Worm (Caenorhabditis elegans): Measurements from ENCODE around the gene T07F8.1.

Gene T07F8.1

DNA sequence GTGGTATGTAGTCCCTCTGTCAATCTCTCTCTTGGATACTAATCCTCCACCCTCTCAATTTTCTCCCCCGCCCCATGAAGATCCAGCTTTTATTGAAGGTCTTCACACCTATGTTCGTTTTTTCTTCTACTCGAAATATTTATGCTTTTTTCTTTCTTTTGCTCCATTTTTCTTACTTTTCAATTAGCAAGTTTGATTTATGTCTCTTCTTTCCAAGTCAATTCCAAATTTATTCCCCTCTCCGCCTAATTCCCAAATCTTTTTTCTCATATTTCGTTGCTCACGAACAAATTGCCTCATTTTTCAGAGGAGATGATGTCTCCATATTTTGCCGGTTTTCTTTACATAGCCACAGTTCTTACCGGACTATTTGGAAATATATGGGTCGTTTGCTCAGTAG lies 3.9 kb upstream of the T07F8.1 start, which contains the start of gene npr-31:
Gene npr-31, plus strand, starts transcription at position 301 of the 400 bp plus-strand sequence.
- no peak for TF ChIP-seq ztf-1 (GFP tag; conservative IDR thresholded peaks at IDR 0.05)
- TF ChIP-seq elt-1 (tag; optimal IDR thresholded peaks at IDR 0.05): no peak
- TF ChIP-seq nhr-10 (tag; optimal IDR thresholded peaks at IDR 0.05): no peak
- no peak for TF ChIP-seq lin-11 (tag; optimal IDR thresholded peaks at IDR 0.05)
- TF ChIP-seq C34F6.9 (tag; optimal IDR thresholded peaks at IDR 0.05): no peak

DNA sequence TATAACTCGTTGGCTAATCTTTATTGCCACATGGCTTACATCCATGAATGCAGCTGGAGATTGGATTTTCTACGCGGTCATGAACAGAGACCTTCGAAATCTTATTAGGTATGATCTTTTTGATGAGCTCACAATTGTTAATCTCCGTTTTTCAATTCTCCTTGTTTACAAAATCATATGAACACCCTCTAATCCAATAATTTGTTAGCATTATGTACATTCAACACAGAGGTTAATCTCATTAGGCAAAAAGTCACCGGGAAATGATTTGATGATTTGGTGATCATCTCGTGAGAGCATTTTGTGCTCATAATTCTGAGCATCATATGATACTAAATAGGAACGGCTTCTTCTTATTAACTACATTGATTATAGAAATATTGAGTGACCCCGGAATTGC lies 2.0 kb upstream of the T07F8.1 start:
- no peak for TF ChIP-seq peb-1 (tag; optimal IDR thresholded peaks at IDR 0.05)

ce11 chrII:7147550-7147949 lies 649 bp upstream of the T07F8.1 start:
- TF ChIP-seq unc-39 (tag; optimal IDR thresholded peaks at IDR 0.05) (no peak), blmp-1 (tag; optimal IDR thresholded peaks at IDR 0.05; ENCODE audit: insufficient read depth) (no peak), nhr-12 (tag; optimal IDR thresholded peaks at IDR 0.05) (no peak), crh-2 (tag; optimal IDR thresholded peaks at IDR 0.05) (peak; percentile 29), C34F6.9 (tag; optimal IDR thresholded peaks at IDR 0.05) (peak; percentile 62), ztf-11 (tag; optimal IDR thresholded peaks at IDR 0.05) (no peak), sma-9 (GFP tag; optimal IDR thresholded peaks at IDR 0.05) (no peak), sma-9 (tag; optimal IDR thresholded peaks at IDR 0.05) (no peak), lin-13 (GFP tag; optimal IDR thresholded peaks at IDR 0.05) (peak; percentile 39), lsy-2 (tag; optimal IDR thresholded peaks at IDR 0.05) (peak; percentile 14 to 80), nhr-77 (tag; optimal IDR thresholded peaks at IDR 0.05) (no peak), nhr-25 (tag; optimal IDR thresholded peaks at IDR 0.05) (peak; percentile 28), gmeb-1 (tag; optimal IDR thresholded peaks at IDR 0.05) (peak; percentile 29)

DNA sequence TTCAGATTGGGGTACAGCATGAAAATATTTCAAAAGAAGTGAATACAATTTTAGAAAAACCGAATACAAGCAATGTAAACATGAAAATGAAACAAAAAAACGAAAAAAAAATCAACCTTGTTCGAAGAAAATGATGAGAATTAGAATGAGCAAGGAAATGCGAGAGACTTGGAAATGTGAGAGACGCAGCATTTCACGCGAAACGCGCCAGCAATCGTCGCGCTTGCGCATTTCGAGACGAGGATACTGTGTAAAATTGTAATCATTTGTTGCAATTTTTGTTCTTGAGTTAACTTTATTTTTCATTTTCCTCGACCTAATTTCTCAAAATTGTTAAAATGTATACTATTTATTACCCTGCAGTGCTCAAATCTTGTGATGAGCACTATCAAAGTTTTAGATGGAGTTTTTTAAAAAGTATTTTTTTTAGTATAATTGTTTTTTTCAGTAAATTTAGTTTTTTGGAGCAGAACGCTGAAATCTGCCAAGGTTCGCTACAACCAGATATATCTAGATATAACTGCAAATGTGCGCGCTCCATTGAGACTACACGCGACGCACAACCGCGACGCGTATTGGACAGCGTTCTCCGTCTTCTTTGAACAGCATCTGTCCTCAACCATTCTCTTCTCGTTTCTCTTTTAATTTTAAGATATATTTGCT lies 3.9 kb downstream of the T07F8.1 start, which contains the start of gene fust-1:
Gene fust-1, plus strand, starts transcription at position 613 of the 663 bp plus-strand sequence.
- TF ChIP-seq ZK546.5 (tag; optimal IDR thresholded peaks at IDR 0.05) (peak; percentile 71), Y55F3AM.14 (GFP tag; optimal IDR thresholded peaks at IDR 0.05) (peak; percentile 61), F13H6.1 (tag; optimal IDR thresholded peaks at IDR 0.05) (peak; percentile 97), lin-39 (tag; optimal IDR thresholded peaks at IDR 0.05) (no peak), gmeb-1 (tag; optimal IDR thresholded peaks at IDR 0.05) (peak; percentile 93), unc-39 (tag; optimal IDR thresholded peaks at IDR 0.05) (no peak), C34F6.9 (tag; optimal IDR thresholded peaks at IDR 0.05) (peak; percentile 99), ama-1 (optimal IDR thresholded peaks at IDR 0.05) (peak; percentile 79), snpc-4 (tag; optimal IDR thresholded peaks at IDR 0.05) (peak; percentile 80), fos-1 (tag; optimal IDR thresholded peaks at IDR 0.05) (peak; percentile 91), nhr-12 (tag; optimal IDR thresholded peaks at IDR 0.05) (no peak), elt-3 (tag; optimal IDR thresholded peaks at IDR 0.05) (no peak), ztf-11 (tag; optimal IDR thresholded peaks at IDR 0.05) (no peak), peb-1 (tag; optimal IDR thresholded peaks at IDR 0.05) (no peak), mab-5 (tag; optimal IDR thresholded peaks at IDR 0.05) (peak; percentile 93), sma-9 (GFP tag; optimal IDR thresholded peaks at IDR 0.05) (peak; percentile 98), sma-9 (tag; optimal IDR thresholded peaks at IDR 0.05) (no peak), nhr-21 (tag; optimal IDR thresholded peaks at IDR 0.05) (peak; percentile 94), unc-62 (GFP tag; optimal IDR thresholded peaks at IDR 0.05) (peak; percentile 74), nhr-11 (tag; optimal IDR thresholded peaks at IDR 0.05) (no peak), crh-2 (tag; optimal IDR thresholded peaks at IDR 0.05) (peak; percentile 95), sem-4 (tag; optimal IDR thresholded peaks at IDR 0.05) (peak; percentile 91), unc-55 (GFP tag; optimal IDR thresholded peaks at IDR 0.05) (peak; percentile 96), nhr-237 (tag; optimal IDR thresholded peaks at IDR 0.05) (peak; percentile 72), aly-2 (tag; optimal IDR thresholded peaks at IDR 0.05) (no peak), nhr-129 (tag; optimal IDR thresholded peaks at IDR 0.05) (peak; percentile 92), ztf-4 (tag; optimal IDR thresholded peaks at IDR 0.05) (peak; percentile 92), nhr-10 (tag; optimal IDR thresholded peaks at IDR 0.05) (peak; percentile 79), nhr-77 (tag; optimal IDR thresholded peaks at IDR 0.05) (peak; percentile 82), blmp-1 (tag; optimal IDR thresholded peaks at IDR 0.05; ENCODE audit: insufficient read depth) (peak; percentile 56), zag-1 (tag; optimal IDR thresholded peaks at IDR 0.05) (peak; percentile 80), sma-3 (GFP tag; optimal IDR thresholded peaks at IDR 0.05) (peak; percentile 96), lin-11 (tag; optimal IDR thresholded peaks at IDR 0.05) (peak; percentile 94), alr-1 (tag; optimal IDR thresholded peaks at IDR 0.05) (no peak), mbf-1 (tag; optimal IDR thresholded peaks at IDR 0.05) (no peak), nhr-25 (tag; optimal IDR thresholded peaks at IDR 0.05) (peak; percentile 97), R02D3.7 (tag; optimal IDR thresholded peaks at IDR 0.05) (peak; percentile 74), nhr-23 (tag; optimal IDR thresholded peaks at IDR 0.05) (no peak), lin-13 (GFP tag; optimal IDR thresholded peaks at IDR 0.05) (peak; percentile 92), mdl-1 (tag; optimal IDR thresholded peaks at IDR 0.05) (peak in 1 of 2 experiments; percentile 72), ceh-16 (tag; optimal IDR thresholded peaks at IDR 0.05) (peak; percentile 87), egl-27 (tag; optimal IDR thresholded peaks at IDR 0.05) (peak; percentile 94), elt-1 (tag; optimal IDR thresholded peaks at IDR 0.05) (peak; percentile 61)

All from whole organism, L2 larva.